Worm (Caenorhabditis elegans): ENCODE measurements around the gene C17G1.5.

The C17G1.5 gene

ce11 chrX:9940524-9940923 is 1.9 kb downstream of the C17G1.5 start:
- TF ChIP-seq unc-62 (GFP tag; optimal IDR thresholded peaks at IDR 0.05): no peak

ce11 chrX:9941379-9941778 is 2.8 kb downstream of the C17G1.5 start:
- no peak for TF ChIP-seq unc-62 (GFP tag; optimal IDR thresholded peaks at IDR 0.05)

DNA sequence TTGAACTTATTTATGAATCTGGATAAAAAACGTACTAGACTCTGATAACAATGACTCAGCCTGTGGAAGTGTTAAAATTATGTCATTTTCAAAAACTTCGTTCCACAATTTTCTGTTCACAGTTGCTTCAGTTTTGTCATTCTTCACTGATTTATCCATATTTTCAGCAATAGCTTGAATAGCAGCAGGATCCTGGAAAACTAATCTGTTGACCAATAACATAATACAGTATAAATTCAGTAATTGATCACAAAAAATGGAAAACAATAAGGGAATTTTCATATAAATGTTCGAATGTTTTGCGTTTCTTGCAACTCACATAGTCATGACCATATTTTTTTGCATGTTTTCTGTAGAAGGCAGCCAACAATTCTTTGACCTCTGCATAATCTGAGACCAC is 9.9 kb downstream of the C17G1.5 start:
- no peak for TF ChIP-seq unc-62 (GFP tag; optimal IDR thresholded peaks at IDR 0.05)

ce11 chrX:9948963-9949362 is 10.4 kb downstream of the C17G1.5 start, which contains the start of gene nas-37:
TSS of gene nas-37 (minus strand) at chrX:9949063.
- TF ChIP-seq unc-62 (GFP tag; optimal IDR thresholded peaks at IDR 0.05): no peak

ce11 chrX:9954483-9955041 is 16.0 kb downstream of the C17G1.5 start, which contains the start of gene cysl-1:
TSS of gene cysl-1 (minus strand) at chrX:9954533.
- TF ChIP-seq unc-62 (GFP tag; optimal IDR thresholded peaks at IDR 0.05): no peak

DNA sequence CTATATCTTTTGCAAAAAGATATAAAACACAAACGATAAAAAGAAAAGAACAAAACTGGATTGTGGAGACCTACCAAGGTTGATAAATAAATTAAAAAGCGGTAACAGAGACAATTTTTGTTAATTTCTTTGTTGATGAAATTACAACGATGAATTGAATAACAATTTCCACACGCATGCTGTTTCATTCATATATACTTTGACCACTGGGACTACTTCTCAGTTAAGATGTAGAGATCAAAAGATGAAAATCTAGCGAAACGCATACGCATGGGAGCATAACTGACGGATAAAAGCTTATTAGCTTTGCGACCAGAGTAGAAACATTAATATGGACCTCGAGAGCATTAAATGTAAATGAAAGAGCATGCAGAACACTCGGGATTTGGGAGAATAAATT is 17.4 kb downstream of the C17G1.5 start:
- TF ChIP-seq unc-62 (GFP tag; optimal IDR thresholded peaks at IDR 0.05): no peak

DNA sequence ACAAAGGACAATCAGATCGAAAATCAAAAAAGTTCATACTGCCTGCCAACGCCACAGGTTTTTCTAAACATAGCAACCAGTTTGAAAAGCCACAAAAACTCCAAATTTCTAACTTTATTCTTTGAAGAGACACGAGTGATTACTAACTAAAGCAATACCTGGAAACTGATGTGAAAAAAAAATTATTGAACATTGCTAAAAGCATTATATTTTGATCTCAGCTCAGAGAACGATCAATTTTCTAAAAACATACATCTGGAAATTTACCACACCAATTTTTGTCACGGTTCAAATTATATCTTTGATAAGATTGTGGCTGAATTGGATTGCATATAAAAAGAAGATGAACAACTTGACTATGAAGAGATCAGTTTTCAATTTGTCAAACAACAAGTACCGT is 18.8 kb downstream of the C17G1.5 start:
- no peak for TF ChIP-seq unc-62 (GFP tag; optimal IDR thresholded peaks at IDR 0.05)

ce11 chrX:9958561-9958960 is 20.0 kb downstream of the C17G1.5 start, which contains the start of gene ZC506.1:
TSS of gene ZC506.1 (plus strand) at chrX:9958960.
- no peak for TF ChIP-seq unc-62 (GFP tag; optimal IDR thresholded peaks at IDR 0.05)

- no peak for TF ChIP-seq unc-62 (GFP tag; optimal IDR thresholded peaks at IDR 0.05)
Observed at ce11 chrX:9962535-9962934, 23.9 kb downstream of the C17G1.5 start.

ce11 chrX:9965275-9965674 is 26.7 kb downstream of the C17G1.5 start, which contains the start of gene pssy-1:
TSS of gene pssy-1 (plus strand) at chrX:9965592.
- TF ChIP-seq unc-62 (GFP tag; optimal IDR thresholded peaks at IDR 0.05): no peak

DNA sequence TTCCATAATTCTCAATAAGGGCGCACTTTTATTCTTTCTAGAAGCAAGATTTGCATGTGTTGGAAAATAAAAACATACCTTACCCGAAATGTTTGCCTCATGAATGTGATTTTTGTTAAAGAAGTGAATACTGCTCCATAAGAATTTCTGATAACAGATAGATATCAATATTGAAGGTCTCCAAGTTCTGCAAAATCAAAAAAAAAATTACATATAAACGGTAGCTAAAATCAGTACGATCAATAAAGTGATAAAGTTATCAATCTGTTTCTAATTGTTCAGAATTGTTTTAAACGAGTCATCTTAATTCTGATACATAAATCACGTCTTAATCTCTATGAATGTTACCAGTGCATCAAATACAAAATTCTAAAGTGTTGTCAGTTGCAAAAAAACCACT is 37.6 kb downstream of the C17G1.5 start, which contains the start of gene mgl-1:
Gene mgl-1 (minus strand): TSS at position 101 of the 400 bp plus-strand sequence.
- TF ChIP-seq unc-62 (GFP tag; optimal IDR thresholded peaks at IDR 0.05): no peak

- TF ChIP-seq unc-62 (GFP tag; optimal IDR thresholded peaks at IDR 0.05): no peak
Observed at ce11 chrX:9981259-9981658, 42.7 kb downstream of the C17G1.5 start.

ce11 chrX:9984889-9985404 is 46.3 kb downstream of the C17G1.5 start, which contains the start of gene F19C6.5:
TSS of gene F19C6.5 (minus strand) at chrX:9984939.
- TF ChIP-seq unc-62 (GFP tag; optimal IDR thresholded peaks at IDR 0.05): no peak

- no peak for TF ChIP-seq unc-62 (GFP tag; optimal IDR thresholded peaks at IDR 0.05)
Observed at ce11 chrX:9987166-9987565, 48.6 kb downstream of the C17G1.5 start.

DNA sequence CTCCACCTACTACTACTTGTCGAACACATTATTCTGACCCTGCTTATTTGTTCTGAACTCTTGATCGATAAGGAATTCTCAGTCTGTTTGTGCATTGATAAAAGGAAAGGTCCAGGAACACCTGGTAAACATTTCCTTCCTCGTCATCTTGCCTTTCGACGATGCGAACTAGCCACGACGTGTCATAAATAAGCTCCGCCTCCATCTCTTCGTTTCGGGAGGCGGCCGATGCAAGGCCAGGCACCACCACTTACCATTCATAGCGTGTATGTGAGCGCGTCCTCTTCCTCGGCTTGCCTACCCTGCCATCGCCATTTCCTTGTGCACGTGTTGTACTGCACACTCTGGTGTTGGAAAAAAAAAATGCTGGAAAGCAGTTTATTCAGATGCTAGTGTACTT is 50.3 kb downstream of the C17G1.5 start:
- no peak for TF ChIP-seq unc-62 (GFP tag; optimal IDR thresholded peaks at IDR 0.05)

DNA sequence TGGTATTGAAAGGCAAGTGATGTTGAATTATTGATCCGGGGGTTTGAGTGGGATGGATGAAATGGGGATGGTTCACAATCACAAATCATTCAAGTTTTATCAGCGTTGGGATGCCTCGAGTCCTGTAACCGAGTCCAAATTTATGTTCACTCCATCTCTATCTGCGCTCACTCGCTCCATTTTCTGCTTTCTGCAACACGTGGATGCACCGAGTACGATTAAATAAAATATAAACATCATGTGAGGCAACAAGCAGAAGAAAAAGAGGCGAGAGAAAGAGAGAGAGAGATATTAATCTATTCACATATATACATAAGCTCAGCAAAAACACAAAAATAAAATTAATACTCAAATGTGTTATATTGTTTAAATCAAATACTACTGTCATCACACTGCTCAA is 54.5 kb downstream of the C17G1.5 start:
- TF ChIP-seq unc-62 (GFP tag; optimal IDR thresholded peaks at IDR 0.05): no peak
